Fruit fly (Drosophila melanogaster) S2 (cell line): ENCODE results near the gene CG13721.

Source experiments
- CG8478 ChIP-seq: fragments of >200 bp; optimal IDR thresholded peaks from 2 replicates; lab custom pipeline; 2018
- CTCF ChIP-seq, 2 experiments: fragments of >200 bp; optimal IDR thresholded peaks; 2 replicates each; lab custom pipeline; 2018

dm6 chr3L:4507846-4508245 is 10.3 kb upstream of the CG13721 start:
- no peak for TF ChIP-seq CTCF (optimal IDR thresholded peaks at IDR 0.05; lab: Kevin White, UChicago)
- no peak for TF ChIP-seq CG8478 (lab: Kevin White, UChicago)
